Fruit fly (Drosophila melanogaster): ENCODE measurements around the gene Rsph9.

DNA sequence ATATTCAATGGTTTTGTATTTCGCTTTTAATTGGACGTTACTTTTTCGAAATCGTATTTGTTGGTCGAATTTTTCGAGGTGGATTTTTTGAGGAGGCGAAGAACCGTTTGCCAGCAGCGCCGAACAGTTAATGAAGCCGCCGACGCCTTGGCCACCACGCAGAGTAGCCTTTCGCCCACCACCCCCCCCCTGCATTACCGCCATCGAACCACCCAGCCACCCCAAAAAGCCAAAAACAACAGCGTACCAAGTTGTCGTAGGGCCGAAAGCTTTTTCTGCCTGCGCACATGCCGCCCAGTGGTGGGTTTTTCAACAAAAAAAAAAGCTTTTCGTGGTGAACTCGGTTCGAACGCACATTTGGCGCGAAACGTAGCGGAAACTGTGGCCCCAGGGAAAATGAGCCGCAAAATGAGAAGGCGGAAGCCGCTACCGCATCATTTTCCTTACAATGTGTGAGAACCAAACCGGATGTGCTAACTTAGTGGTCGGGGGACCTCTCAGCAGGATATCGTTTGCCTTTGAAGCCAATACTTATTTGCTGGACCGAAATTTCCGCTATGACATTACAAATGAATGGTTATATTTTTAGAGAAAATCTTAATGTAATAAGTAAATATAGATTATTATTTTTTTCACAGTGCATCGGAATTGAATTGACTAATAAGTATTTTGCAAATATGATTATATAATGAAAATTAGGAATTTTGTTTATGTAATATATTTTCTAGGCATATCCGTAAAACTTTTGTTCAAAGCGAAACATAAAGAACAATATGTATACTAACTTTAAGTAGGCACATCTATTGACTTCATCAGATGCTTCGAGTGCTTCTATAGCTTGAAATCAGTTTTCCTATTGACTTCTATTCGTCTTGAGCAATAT is 20.8 kb upstream of the Rsph9 start, which contains the start of the genes Dif and CG5043:
- TF ChIP-seq h (optimal IDR thresholded peaks at IDR 0.05) (no peak), insv (optimal IDR thresholded peaks at IDR 0.05) (no peak), Sin3A (optimal IDR thresholded peaks at IDR 0.05) (no peak)

Data from Kc167 (cell line).